Worm (Caenorhabditis elegans): Measurements from ENCODE around the gene ifa-3.
"Not testable (repeated sequence)": the region's sequence is repeated elsewhere in the genome, so short reads cannot be mapped to it uniquely, and the experiment has no call there.

Gene ifa-3

ce11 chrX:16261993-16262392 is 7.9 kb downstream of the ifa-3 start, which contains the start of gene sgk-1:
Gene sgk-1 (minus strand): TSS chrX:16262122.
- TF ChIP-seq T22C8.4 (GFP tag; IDR thresholded peaks at IDR 0.05) = no peak
- TF ChIP-seq ztf-23 (GFP tag; IDR thresholded peaks at IDR 0.05) = no peak
- TF ChIP-seq ref-1 (GFP tag; conservative IDR thresholded peaks at IDR 0.05) = no peak
- no peak for TF ChIP-seq flt-1 (GFP tag; IDR thresholded peaks at IDR 0.05)
- TF ChIP-seq klf-2 (GFP tag; conservative IDR thresholded peaks at IDR 0.05) = no peak
- TF ChIP-seq med-1 (GFP tag; optimal IDR thresholded peaks at IDR 0.05; ENCODE audit: insufficient read depth) = no peak

- no peak for TF ChIP-seq med-1 (GFP tag; optimal IDR thresholded peaks at IDR 0.05; ENCODE audit: insufficient read depth)
- TF ChIP-seq cog-1 (tag; optimal IDR thresholded peaks at IDR 0.05) = no peak
- no peak for TF ChIP-seq tab-1 (GFP tag; IDR thresholded peaks at IDR 0.05)
- no peak for TF ChIP-seq T22C8.4 (GFP tag; IDR thresholded peaks at IDR 0.05)
- TF ChIP-seq ztf-23 (GFP tag; IDR thresholded peaks at IDR 0.05) = no peak
Observed at ce11 chrX:16260077-16260476, 9.8 kb downstream of the ifa-3 start.

ce11 chrX:16258503-16258902 is 11.4 kb downstream of the ifa-3 start:
- TF ChIP-seq cog-1 (tag; optimal IDR thresholded peaks at IDR 0.05) (no peak), ztf-29 (GFP tag; IDR thresholded peaks at IDR 0.05) (no peak), ztf-23 (GFP tag; IDR thresholded peaks at IDR 0.05) (no peak)

ce11 chrX:16250679-16251078 is 19.2 kb downstream of the ifa-3 start, which contains the start of gene W10G6.6:
Gene W10G6.6 (minus strand): TSS chrX:16250779.
- no peak for TF ChIP-seq T22C8.4 (GFP tag; IDR thresholded peaks at IDR 0.05)
- TF ChIP-seq tab-1 (GFP tag; IDR thresholded peaks at IDR 0.05) = no peak
- no peak for TF ChIP-seq ztf-23 (GFP tag; IDR thresholded peaks at IDR 0.05)
- no peak for TF ChIP-seq ztf-29 (GFP tag; IDR thresholded peaks at IDR 0.05)
- no peak for TF ChIP-seq ref-1 (GFP tag; conservative IDR thresholded peaks at IDR 0.05)
- TF ChIP-seq med-1 (GFP tag; optimal IDR thresholded peaks at IDR 0.05; ENCODE audit: insufficient read depth) = no peak
- no peak for TF ChIP-seq flt-1 (GFP tag; IDR thresholded peaks at IDR 0.05)
- TF ChIP-seq cog-1 (tag; optimal IDR thresholded peaks at IDR 0.05) = no peak
- TF ChIP-seq klf-2 (GFP tag; conservative IDR thresholded peaks at IDR 0.05) = no peak

ce11 chrX:16244764-16245244 is 25.1 kb downstream of the ifa-3 start, which contains the start of gene W10G6.1:
Gene W10G6.1 (plus strand): TSS chrX:16245194.
- TF ChIP-seq med-1 (GFP tag; optimal IDR thresholded peaks at IDR 0.05; ENCODE audit: insufficient read depth) (no peak), tab-1 (GFP tag; IDR thresholded peaks at IDR 0.05) (no peak), flt-1 (GFP tag; IDR thresholded peaks at IDR 0.05) (no peak), ztf-23 (GFP tag; IDR thresholded peaks at IDR 0.05) (no peak), T22C8.4 (GFP tag; IDR thresholded peaks at IDR 0.05) (no peak), cog-1 (tag; optimal IDR thresholded peaks at IDR 0.05) (no peak), ztf-29 (GFP tag; IDR thresholded peaks at IDR 0.05) (no peak), ref-1 (GFP tag; conservative IDR thresholded peaks at IDR 0.05) (no peak), klf-2 (GFP tag; conservative IDR thresholded peaks at IDR 0.05) (no peak)

- TF ChIP-seq ref-1 (GFP tag; conservative IDR thresholded peaks at IDR 0.05) (no peak), tab-1 (GFP tag; IDR thresholded peaks at IDR 0.05) (0 out of 2 replicates have a peak, but pooled peaks have one; percentile 25), ztf-23 (GFP tag; IDR thresholded peaks at IDR 0.05) (no peak), med-1 (GFP tag; optimal IDR thresholded peaks at IDR 0.05; ENCODE audit: insufficient read depth) (no peak), T22C8.4 (GFP tag; IDR thresholded peaks at IDR 0.05) (no peak), ztf-29 (GFP tag; IDR thresholded peaks at IDR 0.05) (no peak)
Observed at ce11 chrX:16243129-16243528, 26.7 kb downstream of the ifa-3 start.

- no peak for TF ChIP-seq med-1 (GFP tag; optimal IDR thresholded peaks at IDR 0.05; ENCODE audit: insufficient read depth)
- TF ChIP-seq tab-1 (GFP tag; IDR thresholded peaks at IDR 0.05) = no peak
- no peak for TF ChIP-seq T22C8.4 (GFP tag; IDR thresholded peaks at IDR 0.05)
- TF ChIP-seq klf-2 (GFP tag; conservative IDR thresholded peaks at IDR 0.05) = no peak
- TF ChIP-seq ref-1 (GFP tag; conservative IDR thresholded peaks at IDR 0.05) = no peak
- no peak for TF ChIP-seq flt-1 (GFP tag; IDR thresholded peaks at IDR 0.05)
- TF ChIP-seq ztf-29 (GFP tag; IDR thresholded peaks at IDR 0.05) = no peak
- TF ChIP-seq cog-1 (tag; optimal IDR thresholded peaks at IDR 0.05) = no peak
- TF ChIP-seq ztf-23 (GFP tag; IDR thresholded peaks at IDR 0.05) = no peak
Observed at ce11 chrX:16240626-16241025, 29.2 kb downstream of the ifa-3 start.

- TF ChIP-seq klf-2 (GFP tag; conservative IDR thresholded peaks at IDR 0.05) = no peak
- no peak for TF ChIP-seq tab-1 (GFP tag; IDR thresholded peaks at IDR 0.05)
- TF ChIP-seq ref-1 (GFP tag; conservative IDR thresholded peaks at IDR 0.05) = no peak
- no peak for TF ChIP-seq cog-1 (tag; optimal IDR thresholded peaks at IDR 0.05)
- no peak for TF ChIP-seq ztf-29 (GFP tag; IDR thresholded peaks at IDR 0.05)
- TF ChIP-seq ztf-23 (GFP tag; IDR thresholded peaks at IDR 0.05) = no peak
- no peak for TF ChIP-seq flt-1 (GFP tag; IDR thresholded peaks at IDR 0.05)
- TF ChIP-seq med-1 (GFP tag; optimal IDR thresholded peaks at IDR 0.05; ENCODE audit: insufficient read depth) = no peak
Observed at ce11 chrX:16228622-16229021, 41.2 kb downstream of the ifa-3 start, which contains the start of gene F23A7.5. Gene F23A7.5 (plus strand): TSS chrX:16228922.

- TF ChIP-seq cog-1 (tag; optimal IDR thresholded peaks at IDR 0.05); med-1 (GFP tag; optimal IDR thresholded peaks at IDR 0.05; ENCODE audit: insufficient read depth); T22C8.4 (GFP tag; IDR thresholded peaks at IDR 0.05): not testable (repeated sequence)
Observed at ce11 chrX:16219710-16220109, 50.2 kb downstream of the ifa-3 start, which contains the start of gene F23A7.3. Gene F23A7.3 (plus strand): TSS chrX:16220010.

ce11 chrX:16218306-16218705 is 51.6 kb downstream of the ifa-3 start:
- no peak for TF ChIP-seq ztf-29 (GFP tag; IDR thresholded peaks at IDR 0.05)
- no peak for TF ChIP-seq flt-1 (GFP tag; IDR thresholded peaks at IDR 0.05)
- TF ChIP-seq cog-1 (tag; optimal IDR thresholded peaks at IDR 0.05) = no peak
- TF ChIP-seq T22C8.4 (GFP tag; IDR thresholded peaks at IDR 0.05) = no peak
- no peak for TF ChIP-seq med-1 (GFP tag; optimal IDR thresholded peaks at IDR 0.05; ENCODE audit: insufficient read depth)
- TF ChIP-seq ztf-23 (GFP tag; IDR thresholded peaks at IDR 0.05) = no peak
- no peak for TF ChIP-seq klf-2 (GFP tag; conservative IDR thresholded peaks at IDR 0.05)
- TF ChIP-seq ref-1 (GFP tag; conservative IDR thresholded peaks at IDR 0.05) = no peak
- no peak for TF ChIP-seq tab-1 (GFP tag; IDR thresholded peaks at IDR 0.05)

Data from whole organism, midembryonic.